Worm (Caenorhabditis elegans) whole organism, mixed stage, embryonic: Measurements from ENCODE around the gene R74.2.

Experiments
- M03D4.4 ChIP-seq: sonication (generic microtip); optimal IDR thresholded peaks from 2 replicates; lab custom pipeline; 2017; ENCODE audit warnings: mild to moderate bottlenecking, missing genetic modification characterization, missing compliant biosample characterization
- bed-3 ChIP-seq: fragments of 200-800 bp; sonication (Bioruptor generic); optimal IDR thresholded peaks from 3 replicates; lab custom pipeline; 2018; ENCODE audit warnings: mild to moderate bottlenecking, missing genetic modification characterization, moderate library complexity, missing compliant biosample characterization
- blmp-1 ChIP-seq: fragments of 150-350 bp; optimal IDR thresholded peaks from 2 replicates; lab custom pipeline; 2014; ENCODE audit warnings: missing biosample characterization, missing genetic modification characterization
- ceh-39 ChIP-seq: fragments of 150-350 bp; optimal IDR thresholded peaks from 2 replicates; lab custom pipeline; 2014; ENCODE audit warnings: missing biosample characterization, missing genetic modification characterization
- ceh-43 ChIP-seq: fragments of 200-800 bp; sonication (Bioruptor generic); optimal IDR thresholded peaks from 2 replicates; lab custom pipeline; 2018; ENCODE audit warnings: mild to moderate bottlenecking, missing genetic modification characterization, moderate library complexity, missing compliant biosample characterization
- ceh-83 ChIP-seq: fragments of 200-800 bp; sonication (Bioruptor generic); optimal IDR thresholded peaks from 2 replicates; lab custom pipeline; 2018; ENCODE audit warnings: mild to moderate bottlenecking, missing genetic modification characterization, missing compliant biosample characterization
- ces-1 ChIP-seq: fragments of 150-350 bp; optimal IDR thresholded peaks from 2 replicates; lab custom pipeline; 2014; ENCODE audit warnings: missing biosample characterization, missing genetic modification reagents, missing genetic modification characterization
- cnd-1 ChIP-seq: fragments of 200-800 bp; sonication (Bioruptor generic); optimal IDR thresholded peaks from 2 replicates; lab custom pipeline; 2018; ENCODE audit warnings: mild to moderate bottlenecking, missing genetic modification characterization, missing compliant biosample characterization
- drap-1 ChIP-seq: fragments of 200-800 bp; sonication (Bioruptor generic); optimal IDR thresholded peaks from 3 replicates; lab custom pipeline; 2018; ENCODE audit warnings: mild to moderate bottlenecking, missing genetic modification characterization, missing compliant biosample characterization
- elt-1 ChIP-seq: sonication (generic microtip); optimal IDR thresholded peaks from 2 replicates; lab custom pipeline; 2017; ENCODE audit warnings: missing genetic modification characterization, mild to moderate bottlenecking, missing compliant biosample characterization, antibody characterized with exemption, moderate library complexity, borderline replicate concordance; ENCODE audit not compliant: insufficient read depth
- elt-3 ChIP-seq: fragments of 150-350 bp; optimal IDR thresholded peaks from 2 replicates; lab custom pipeline; 2014; ENCODE audit warnings: missing biosample characterization, missing genetic modification characterization
- flh-1 ChIP-seq: fragments of 200-800 bp; sonication (Bioruptor generic); optimal IDR thresholded peaks from 2 replicates; lab custom pipeline; 2018; ENCODE audit warnings: mild to moderate bottlenecking, missing genetic modification characterization, moderate library complexity, missing compliant biosample characterization
- ham-2 ChIP-seq: fragments of 200-800 bp; sonication (Bioruptor generic); optimal IDR thresholded peaks from 2 replicates; lab custom pipeline; 2018; ENCODE audit warnings: mild to moderate bottlenecking, missing genetic modification characterization, missing compliant biosample characterization
- hlh-1 ChIP-seq: fragments of 150-350 bp; optimal IDR thresholded peaks from 2 replicates; lab custom pipeline; 2014; ENCODE audit warnings: missing biosample characterization, missing genetic modification reagents, missing genetic modification characterization
- lin-13 ChIP-seq: fragments of 150-350 bp; optimal IDR thresholded peaks from 2 replicates; lab custom pipeline; 2014; ENCODE audit warnings: missing biosample characterization, missing genetic modification characterization
- lin-32 ChIP-seq: fragments of 200-800 bp; sonication (Bioruptor generic); optimal IDR thresholded peaks from 2 replicates; lab custom pipeline; 2018; ENCODE audit warnings: mild to moderate bottlenecking, missing genetic modification characterization, missing compliant biosample characterization
- lsy-2 ChIP-seq: fragments of 150-350 bp; optimal IDR thresholded peaks from 2 replicates; lab custom pipeline; 2014; ENCODE audit warnings: missing biosample characterization, missing genetic modification characterization
- mab-5 ChIP-seq: fragments of 150-350 bp; optimal IDR thresholded peaks from 2 replicates; lab custom pipeline; 2014; ENCODE audit warnings: missing biosample characterization, missing genetic modification characterization
- mep-1 ChIP-seq: fragments of 150-350 bp; optimal IDR thresholded peaks from 2 replicates; lab custom pipeline; 2017; ENCODE audit warnings: missing biosample characterization, missing genetic modification reagents, missing genetic modification characterization, inconsistent platforms
- mls-2 ChIP-seq: sonication (generic microtip); optimal IDR thresholded peaks from 2 replicates; lab custom pipeline; 2016; ENCODE audit warnings: mild to moderate bottlenecking, missing genetic modification characterization, moderate library complexity, missing compliant biosample characterization
- nhr-12 ChIP-seq: fragments of 150-350 bp; optimal IDR thresholded peaks from 2 replicates; lab custom pipeline; 2014; ENCODE audit warnings: missing biosample characterization, missing genetic modification characterization
- nhr-2 ChIP-seq: fragments of 150-350 bp; optimal IDR thresholded peaks from 2 replicates; lab custom pipeline; 2014; ENCODE audit warnings: missing biosample characterization, missing genetic modification characterization
- nhr-237 ChIP-seq: fragments of 150-350 bp; optimal IDR thresholded peaks from 2 replicates; lab custom pipeline; 2014; ENCODE audit warnings: missing biosample characterization, missing genetic modification characterization
- nhr-28 ChIP-seq: fragments of 150-350 bp; optimal IDR thresholded peaks from 2 replicates; lab custom pipeline; 2014; ENCODE audit warnings: missing biosample characterization, missing genetic modification characterization
- nhr-76 ChIP-seq: sonication (generic microtip); optimal IDR thresholded peaks from 2 replicates; lab custom pipeline; 2017; ENCODE audit warnings: missing biosample characterization, missing genetic modification characterization
- pha-4 ChIP-seq: fragments of 150-350 bp; optimal IDR thresholded peaks from 2 replicates; lab custom pipeline; 2018; ENCODE audit warnings: missing biosample characterization, missing genetic modification reagents, missing genetic modification characterization
- sem-2 ChIP-seq: fragments of 200-800 bp; sonication (Bioruptor generic); optimal IDR thresholded peaks from 2 replicates; lab custom pipeline; 2018; ENCODE audit warnings: mild to moderate bottlenecking, missing genetic modification characterization, missing compliant biosample characterization
- snpc-4 ChIP-seq: fragments of 150-350 bp; optimal IDR thresholded peaks from 2 replicates; lab custom pipeline; 2014; ENCODE audit warnings: missing biosample characterization, missing genetic modification characterization
- sptf-1 ChIP-seq: sonication (generic microtip); optimal IDR thresholded peaks from 2 replicates; lab custom pipeline; 2017; ENCODE audit warnings: mild to moderate bottlenecking, missing genetic modification characterization, moderate library complexity, missing compliant biosample characterization
- tbx-8 ChIP-seq: fragments of 200-800 bp; sonication (Bioruptor generic); optimal IDR thresholded peaks from 2 replicates; lab custom pipeline; 2018; ENCODE audit warnings: mild to moderate bottlenecking, missing genetic modification characterization, moderate library complexity, missing compliant biosample characterization
- unc-120 ChIP-seq: sonication (generic microtip); optimal IDR thresholded peaks from 2 replicates; lab custom pipeline; 2017; ENCODE audit warnings: missing genetic modification characterization, missing compliant biosample characterization; ENCODE audit not compliant: poor library complexity, severe bottlenecking
- unc-39 ChIP-seq: fragments of 150-350 bp; optimal IDR thresholded peaks from 2 replicates; lab custom pipeline; 2014; ENCODE audit warnings: missing biosample characterization, missing genetic modification characterization
- unc-62 ChIP-seq: fragments of 150-350 bp; optimal IDR thresholded peaks from 2 replicates; lab custom pipeline; 2014; ENCODE audit warnings: missing biosample characterization, missing genetic modification reagents, missing genetic modification characterization
- zip-8 ChIP-seq: fragments of 150-350 bp; optimal IDR thresholded peaks from 2 replicates; lab custom pipeline; 2014; ENCODE audit warnings: missing biosample characterization, missing genetic modification characterization
- ztf-11 ChIP-seq: fragments of 150-350 bp; optimal IDR thresholded peaks from 2 replicates; lab custom pipeline; 2014; ENCODE audit warnings: missing biosample characterization, missing genetic modification characterization

Gene R74.2

DNA sequence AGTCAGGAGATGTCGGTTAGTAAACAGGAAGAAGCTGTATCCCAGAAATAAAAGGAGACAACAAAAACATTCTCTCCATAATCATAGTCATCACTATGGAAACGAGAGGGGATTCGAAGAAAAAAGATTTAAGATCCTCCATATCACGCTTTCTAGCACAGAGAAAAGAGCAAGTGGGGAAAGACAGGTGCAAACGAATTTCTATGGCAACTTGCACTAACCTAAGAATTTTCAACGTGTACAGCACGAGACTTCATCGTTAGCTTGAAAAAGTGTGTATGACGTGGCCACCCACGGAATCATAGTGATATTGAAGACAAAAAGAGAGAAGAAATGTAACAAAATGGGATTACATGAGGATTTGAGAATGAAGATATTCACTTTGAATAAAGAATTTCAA lies 32.9 kb downstream of the R74.2 start:
- TF ChIP-seq nhr-28 (no peak), mab-5 (no peak)

DNA sequence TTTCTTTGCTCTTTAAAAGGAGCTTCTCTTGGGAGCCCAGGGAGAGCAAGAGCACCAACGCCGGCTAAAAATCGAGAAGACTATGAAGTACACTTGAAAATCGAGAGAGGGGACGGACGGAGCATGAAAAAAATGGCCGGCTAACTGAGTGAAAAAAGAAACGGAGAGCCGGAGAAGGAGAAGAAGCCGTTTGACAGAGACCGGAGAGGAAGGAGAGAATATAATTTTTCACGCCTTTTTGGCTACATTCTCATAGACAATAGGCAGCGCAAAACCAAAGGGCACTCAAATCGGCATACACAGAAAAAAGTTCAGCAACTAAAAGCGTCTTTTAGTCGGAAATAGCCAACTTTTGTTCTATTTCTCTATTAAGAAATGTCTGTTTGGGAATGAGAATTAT lies 33.6 kb downstream of the R74.2 start:
- TF ChIP-seq drap-1 (no peak), M03D4.4 (tag; lab: Kevin White, UChicago) (no peak), bed-3 (GFP tag; lab: Kevin White, UChicago) (no peak), elt-3 (tag; lab: Kevin White, UChicago) (no peak), nhr-237 (tag; lab: Kevin White, UChicago) (no peak), flh-1 (GFP tag; lab: Kevin White, UChicago) (no peak), unc-62 (GFP tag; lab: Kevin White, UChicago) (no peak), cnd-1 (tag; lab: Kevin White, UChicago) (no peak), nhr-76 (tag; lab: Kevin White, UChicago) (no peak)

DNA sequence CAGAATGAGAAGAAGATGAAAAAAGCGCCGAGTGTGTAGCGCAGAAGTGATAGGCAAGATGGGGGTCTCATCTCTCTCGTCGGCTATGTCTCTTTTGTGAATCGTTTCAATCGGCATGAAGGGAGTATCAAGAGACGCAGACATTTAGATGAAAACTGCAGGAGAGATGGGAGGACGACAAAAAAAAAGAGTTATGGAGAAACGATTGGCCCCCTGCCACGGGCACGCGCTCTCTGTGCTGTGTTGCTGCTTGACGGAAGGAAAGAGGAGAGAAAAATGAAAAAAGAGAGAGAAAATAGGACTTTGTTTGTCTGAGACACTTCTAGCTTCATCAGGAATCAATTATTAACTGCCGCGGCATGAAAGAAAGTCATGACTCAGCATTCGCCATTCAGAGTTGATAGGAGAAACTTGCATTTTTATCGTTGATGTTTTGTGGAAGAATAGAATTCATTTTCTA lies 35.7 kb downstream of the R74.2 start:
- TF ChIP-seq ceh-83 (GFP tag; lab: Kevin White, UChicago) (no peak), unc-39 (tag; lab: Kevin White, UChicago) (no peak), ham-2 (GFP tag; lab: Kevin White, UChicago) (peak; percentile 71), ceh-39 (no peak), ces-1 (GFP tag; lab: Kevin White, UChicago) (peak; percentile 83), mab-5 (no peak), nhr-2 (tag; lab: Kevin White, UChicago) (no peak), nhr-237 (tag; lab: Kevin White, UChicago) (peak; percentile 67), unc-120 (tag; lab: Kevin White, UChicago) (peak; percentile 94), M03D4.4 (tag; lab: Kevin White, UChicago) (peak; percentile 19), mls-2 (tag; lab: Kevin White, UChicago) (peak; percentile 61), elt-1 (no peak), unc-62 (GFP tag; lab: Kevin White, UChicago) (peak; percentile 92), mep-1 (tag; lab: Kevin White, UChicago) (peak; percentile 87), nhr-12 (tag; lab: Kevin White, UChicago) (no peak), tbx-8 (peak; percentile 24), elt-3 (tag; lab: Kevin White, UChicago) (no peak), pha-4 (peak; percentile 9), ztf-11 (tag; lab: Kevin White, UChicago) (no peak), bed-3 (GFP tag; lab: Kevin White, UChicago) (no peak), sem-2 (no peak), blmp-1 (no peak), flh-1 (GFP tag; lab: Kevin White, UChicago) (no peak), ceh-43 (GFP tag; lab: Kevin White, UChicago) (no peak), sptf-1 (tag; lab: Kevin White, UChicago) (peak; percentile 41), hlh-1 (tag; lab: Kevin White, UChicago) (peak; percentile 68), lin-13 (no peak), nhr-28 (no peak), snpc-4 (no peak), lsy-2 (peak; percentile 42), drap-1 (peak; percentile 26), zip-8 (tag; lab: Kevin White, UChicago) (no peak), cnd-1 (tag; lab: Kevin White, UChicago) (no peak), lin-32 (GFP tag; lab: Kevin White, UChicago) (no peak), nhr-76 (tag; lab: Kevin White, UChicago) (no peak)

DNA sequence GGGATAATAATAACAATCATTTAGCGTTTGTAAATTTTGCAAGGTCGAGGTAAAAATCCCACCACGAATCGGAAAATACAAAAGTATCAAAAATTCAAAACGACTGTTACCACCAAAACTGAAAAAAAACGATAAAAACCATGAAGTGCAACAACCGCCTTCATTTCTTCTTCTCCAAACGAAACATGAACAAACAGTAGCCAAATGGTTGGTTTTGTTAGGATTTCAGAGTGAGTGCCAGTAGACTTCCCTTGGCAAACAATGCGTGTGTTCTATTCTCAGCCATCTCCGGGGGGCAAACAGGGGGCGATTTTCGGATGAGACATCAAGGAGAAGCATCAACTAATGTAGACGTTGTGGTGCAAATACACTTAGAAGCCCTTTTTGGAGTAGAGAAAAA lies 36.8 kb downstream of the R74.2 start:
- TF ChIP-seq mls-2 (tag; lab: Kevin White, UChicago) (no peak), zip-8 (tag; lab: Kevin White, UChicago) (no peak), drap-1 (no peak), nhr-76 (tag; lab: Kevin White, UChicago) (no peak), ceh-43 (GFP tag; lab: Kevin White, UChicago) (no peak), elt-3 (tag; lab: Kevin White, UChicago) (no peak), mab-5 (no peak), mep-1 (tag; lab: Kevin White, UChicago) (no peak), ceh-39 (no peak), nhr-2 (tag; lab: Kevin White, UChicago) (no peak), unc-62 (GFP tag; lab: Kevin White, UChicago) (no peak), ceh-83 (GFP tag; lab: Kevin White, UChicago) (no peak), sem-2 (no peak), ces-1 (GFP tag; lab: Kevin White, UChicago) (no peak), tbx-8 (no peak), M03D4.4 (tag; lab: Kevin White, UChicago) (no peak), flh-1 (GFP tag; lab: Kevin White, UChicago) (no peak), sptf-1 (tag; lab: Kevin White, UChicago) (no peak), unc-39 (tag; lab: Kevin White, UChicago) (no peak), ztf-11 (tag; lab: Kevin White, UChicago) (no peak)
